Fruit fly (Drosophila melanogaster) whole organism, pupa: Measurements from ENCODE around the gene CG14646.

Source experiments
- CG12605 ChIP-seq: fragments of 200-800 bp; sonication (Bioruptor generic); IDR thresholded peaks from 2 replicates; pipeline ENCODE4 v1.3.6; 2022; ENCODE audit warnings: missing biosample characterization, missing genetic modification characterization
- CG17806 ChIP-seq: fragments of 200-800 bp; sonication (Bioruptor generic); optimal IDR thresholded peaks from 2 replicates; lab custom pipeline; 2018; ENCODE audit warnings: missing biosample characterization, mild to moderate bottlenecking, missing genetic modification characterization, moderate library complexity
- CG32121 ChIP-seq: fragments of 200-800 bp; sonication (Bioruptor generic); IDR thresholded peaks from 2 replicates; pipeline ENCODE4 v1.3.6; 2022; ENCODE audit warnings: missing biosample characterization, missing genetic modification characterization
- CG34367 ChIP-seq: fragments of 200-800 bp; sonication (Bioruptor generic); optimal IDR thresholded peaks from 2 replicates; lab custom pipeline; 2018; ENCODE audit warnings: missing biosample characterization, mild to moderate bottlenecking, missing genetic modification characterization
- fd96Ca ChIP-seq: fragments of 200-800 bp; sonication (Bioruptor generic); IDR thresholded peaks from 3 replicates; pipeline ENCODE4 v1.3.6; 2022; ENCODE audit warnings: missing biosample characterization, missing genetic modification characterization
- gl ChIP-seq: fragments of 200-800 bp; sonication (Bioruptor generic); optimal IDR thresholded peaks from 2 replicates; lab custom pipeline; 2018; ENCODE audit warnings: missing biosample characterization, mild to moderate bottlenecking, missing genetic modification characterization

DNA sequence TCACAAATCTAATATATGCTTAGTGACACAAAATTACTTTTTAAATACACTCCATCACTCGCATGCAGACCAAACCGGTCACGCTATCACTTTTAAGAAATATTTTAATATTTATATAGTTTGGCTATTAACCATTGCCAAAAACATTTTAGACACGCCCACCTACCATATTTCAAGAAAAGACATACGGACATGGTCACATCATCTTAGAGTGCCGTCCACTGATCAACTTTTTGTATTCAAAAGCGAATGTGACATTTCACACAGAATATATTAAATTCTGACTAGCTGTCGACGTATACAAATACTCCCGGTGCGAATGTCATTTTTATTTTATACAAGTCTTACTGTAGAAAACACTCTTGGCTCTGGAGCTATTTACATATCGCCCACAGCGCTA, 26.0 kb downstream of the CG14646 start, which contains the start of gene CG31528:
- no peak for TF ChIP-seq gl (tag; lab: Kevin White, UChicago)
- no peak for TF ChIP-seq CG12605
- TF ChIP-seq CG32121 (GFP tag; lab: Robert Waterston, UW), result no peak
- TF ChIP-seq CG34367 (tag; lab: Kevin White, UChicago), result no peak
- no peak for TF ChIP-seq fd96Ca (GFP tag; lab: Robert Waterston, UW)
- TF ChIP-seq CG17806 (tag; lab: Kevin White, UChicago), result no peak
